Worm (Caenorhabditis elegans) whole organism, L2 larva: Measurements from ENCODE around the gene col-155.

Experiments
- alr-1 ChIP-seq: fragments of 150-350 bp; optimal IDR thresholded peaks from 2 replicates; lab custom pipeline; 2014; ENCODE audit warnings: missing biosample characterization, missing genetic modification characterization
- aly-2 ChIP-seq: fragments of 150-350 bp; optimal IDR thresholded peaks from 2 replicates; lab custom pipeline; 2014; ENCODE audit warnings: missing biosample characterization, missing genetic modification characterization
- nhr-10 ChIP-seq: sonication (generic microtip); optimal IDR thresholded peaks from 2 replicates; lab custom pipeline; 2017; ENCODE audit warnings: missing biosample characterization, missing genetic modification characterization
- nhr-237 ChIP-seq: fragments of 150-350 bp; optimal IDR thresholded peaks from 2 replicates; lab custom pipeline; 2014; ENCODE audit warnings: missing biosample characterization, missing genetic modification characterization
- snpc-4 ChIP-seq: fragments of 150-350 bp; optimal IDR thresholded peaks from 2 replicates; lab custom pipeline; 2014; ENCODE audit warnings: missing biosample characterization, missing genetic modification characterization
- zag-1 ChIP-seq: fragments of 150-350 bp; optimal IDR thresholded peaks from 2 replicates; lab custom pipeline; 2014; ENCODE audit warnings: missing biosample characterization, missing genetic modification characterization

ce11 chrV:11435242-11435641 is 45.6 kb upstream of the col-155 start:
- no peak for TF ChIP-seq snpc-4 (tag; lab: Kevin White, UChicago)
- TF ChIP-seq zag-1 (tag; lab: Kevin White, UChicago) = no peak
- no peak for TF ChIP-seq nhr-237 (tag; lab: Kevin White, UChicago)
- no peak for TF ChIP-seq nhr-10 (tag; lab: Kevin White, UChicago)
- TF ChIP-seq alr-1 = no peak
- TF ChIP-seq aly-2 = no peak
